Fruit fly (Drosophila melanogaster): ENCODE results near the gene CG15715.

The CG15715 gene

dm6 chr3L:15834877-15835555 lies 2.3 kb downstream of the CG15715 start, which contains the start of gene CG18081 (continued):
- no peak for TF ChIP-seq Dip3 (GFP tag; optimal IDR thresholded peaks at IDR 0.05)
- peak; percentile 20 for TF ChIP-seq CG10462 (GFP tag; optimal IDR thresholded peaks at IDR 0.05)
- no peak for TF ChIP-seq slp2 (GFP tag; optimal IDR thresholded peaks at IDR 0.05)
- peak; percentile 12 for TF ChIP-seq sug (tag; optimal IDR thresholded peaks at IDR 0.05)
- TF ChIP-seq Hr51 (GFP tag; optimal IDR thresholded peaks at IDR 0.05) = no peak
- peak; percentile 2 for TF ChIP-seq CG12391 (tag; optimal IDR thresholded peaks at IDR 0.05)
- no peak for TF ChIP-seq CG30403 (GFP tag; optimal IDR thresholded peaks at IDR 0.05)
- TF ChIP-seq CG9437 (GFP tag; optimal IDR thresholded peaks at IDR 0.05) = peak; percentile 84
- no peak for TF ChIP-seq CG17802 (tag; optimal IDR thresholded peaks at IDR 0.05)
- peak; percentile 24 for TF ChIP-seq Ets97D (GFP tag; optimal IDR thresholded peaks at IDR 0.05)
- peak; percentile 50; the same call in 2 of the 3 replicates for TF ChIP-seq row (GFP tag; IDR thresholded peaks at IDR 0.05)
- TF ChIP-seq dm (GFP tag; optimal IDR thresholded peaks at IDR 0.05) = peak; percentile 15
- no peak for TF ChIP-seq CG18262 (tag; optimal IDR thresholded peaks at IDR 0.05)
- TF ChIP-seq Doc3 (GFP tag; IDR thresholded peaks at IDR 0.05; ENCODE audit: partially characterized antibody) = no peak
- no peak for TF ChIP-seq CG8944 (GFP tag; optimal IDR thresholded peaks at IDR 0.05)
- TF ChIP-seq Lpt (GFP tag; optimal IDR thresholded peaks at IDR 0.05) = no peak
- TF ChIP-seq NK7.1 (GFP tag; optimal IDR thresholded peaks at IDR 0.05) = no peak
- TF ChIP-seq pzg (GFP tag; optimal IDR thresholded peaks at IDR 0.05) = peak; percentile 77
- TF ChIP-seq Six4 (GFP tag; optimal IDR thresholded peaks at IDR 0.05) = no peak
- no peak for TF ChIP-seq twi (tag; optimal IDR thresholded peaks at IDR 0.05)
- no peak for TF ChIP-seq Taf1 (GFP tag; IDR thresholded peaks at IDR 0.05)
- peak; percentile 20 for TF ChIP-seq CG17829 (tag; optimal IDR thresholded peaks at IDR 0.05)
- no peak for TF ChIP-seq HHEX (GFP tag; optimal IDR thresholded peaks at IDR 0.05)
- peak; percentile 57 for TF ChIP-seq Lhr (GFP tag; optimal IDR thresholded peaks at IDR 0.05)
- TF ChIP-seq Sin3A (optimal IDR thresholded peaks at IDR 0.05) = no peak
- TF ChIP-seq CG9215 (GFP tag; IDR thresholded peaks at IDR 0.05) = no peak
- no peak for TF ChIP-seq scrt (GFP tag; optimal IDR thresholded peaks at IDR 0.05)
- peak; percentile 49 for TF ChIP-seq CG15514 (GFP tag; optimal IDR thresholded peaks at IDR 0.05)
- no peak for TF ChIP-seq bowl (GFP tag; IDR thresholded peaks at IDR 0.05)
- TF ChIP-seq CHES-1-like (GFP tag; optimal IDR thresholded peaks at IDR 0.05) = peak; percentile 14
- peak; percentile 35 for TF ChIP-seq CG11504 (tag; optimal IDR thresholded peaks at IDR 0.05)
- 0 out of 2 replicates have a peak, but pooled peaks have one; percentile 25 for TF ChIP-seq CG31441 (GFP tag; IDR thresholded peaks at IDR 0.05)
- no peak for TF ChIP-seq CG5953 (GFP tag; IDR thresholded peaks at IDR 0.05)
- TF ChIP-seq eve (GFP tag; optimal IDR thresholded peaks at IDR 0.05) = peak in 1 of 2 experiments; percentile 47
- no peak for TF ChIP-seq CG6175 (GFP tag; IDR thresholded peaks at IDR 0.05)
- peak; percentile 22 for TF ChIP-seq wek (GFP tag; optimal IDR thresholded peaks at IDR 0.05)
- TF ChIP-seq MESR4 (GFP tag; optimal IDR thresholded peaks at IDR 0.05) = peak; percentile 82
- peak; percentile 68 for TF ChIP-seq Med (GFP tag)
- no peak for TF ChIP-seq Rfx (GFP tag; IDR thresholded peaks at IDR 0.05)
- no peak for TF ChIP-seq ems (GFP tag; optimal IDR thresholded peaks at IDR 0.05)
- TF ChIP-seq CG4617 (GFP tag; optimal IDR thresholded peaks at IDR 0.05; ENCODE audit: borderline replicate concordance) = peak; percentile 85
- TF ChIP-seq trem (tag; optimal IDR thresholded peaks at IDR 0.05) = peak; percentile 52
- TF ChIP-seq CG2712 (tag; optimal IDR thresholded peaks at IDR 0.05) = peak; percentile 24
- no peak for TF ChIP-seq CG12104 (GFP tag; optimal IDR thresholded peaks at IDR 0.05)
- no peak for TF ChIP-seq Hmr (GFP tag; optimal IDR thresholded peaks at IDR 0.05)
- no peak for TF ChIP-seq prd (optimal IDR thresholded peaks at IDR 0.05)
- TF ChIP-seq prd (GFP tag; IDR thresholded peaks at IDR 0.05) = no peak
- TF ChIP-seq Oli (tag; optimal IDR thresholded peaks at IDR 0.05) = no peak
- no peak for TF ChIP-seq psq (GFP tag; optimal IDR thresholded peaks at IDR 0.05)
- TF ChIP-seq caup (GFP tag; optimal IDR thresholded peaks at IDR 0.05; ENCODE audit: severe bottlenecking) = no peak

Data from whole organism, embryonic.